Fruit fly (Drosophila melanogaster) Kc167 (cell line): ENCODE data around the gene GlcAT-I.

Experiments
- Myc ChIP-seq: fragments of >200 bp; optimal IDR thresholded peaks from 2 replicates; lab custom pipeline; 2017; ENCODE audit warnings: missing external identifiers
- Sin3A ChIP-seq: fragments of >200 bp; optimal IDR thresholded peaks from 2 replicates; lab custom pipeline; 2018; ENCODE audit warnings: missing external identifiers
- h ChIP-seq: fragments of >200 bp; optimal IDR thresholded peaks from 3 replicates; lab custom pipeline; 2018; ENCODE audit warnings: missing external identifiers
- insv ChIP-seq: fragments of >200 bp; optimal IDR thresholded peaks from 3 replicates; lab custom pipeline; 2018; ENCODE audit warnings: missing external identifiers
- psq ChIP-seq: fragments of >200 bp; optimal IDR thresholded peaks from 2 replicates; lab custom pipeline; 2017; ENCODE audit warnings: missing external identifiers
- ttk ChIP-seq: sonication (Bioruptor generic); optimal IDR thresholded peaks from 2 replicates; lab custom pipeline; 2017; ENCODE audit warnings: missing external identifiers

The GlcAT-I gene

dm6 chrX:4116834-4117736 lies 13.9 kb upstream of the GlcAT-I start, which contains the start of the genes tyf and Tip60:
TSS of gene tyf (plus strand) at chrX:4117020.
TSS of gene Tip60 (minus strand) at chrX:4117487.
- TF ChIP-seq ttk (lab: Kevin White, UChicago) (no peak), h (lab: Kevin White, UChicago) (no peak), Sin3A (lab: Kevin White, UChicago) (no peak), insv (lab: Kevin White, UChicago) (no peak), Myc (lab: Kevin White, UChicago) (no peak), psq (lab: Kevin White, UChicago) (no peak)

dm6 chrX:4119582-4119981 lies 11.4 kb upstream of the GlcAT-I start:
- no peak for TF ChIP-seq ttk (lab: Kevin White, UChicago)
- TF ChIP-seq Myc (lab: Kevin White, UChicago): no peak
- no peak for TF ChIP-seq Sin3A (lab: Kevin White, UChicago)
- no peak for TF ChIP-seq insv (lab: Kevin White, UChicago)
- TF ChIP-seq psq (lab: Kevin White, UChicago): no peak
- TF ChIP-seq h (lab: Kevin White, UChicago): no peak

- TF ChIP-seq Sin3A (lab: Kevin White, UChicago) (no peak), Myc (lab: Kevin White, UChicago) (no peak), insv (lab: Kevin White, UChicago) (no peak)
These were observed 8.0 kb downstream of the GlcAT-I start for dm6 chrX:4139043-4139442.

dm6 chrX:4150989-4151388 lies 20.0 kb downstream of the GlcAT-I start:
- TF ChIP-seq Sin3A (lab: Kevin White, UChicago) (no peak), Myc (lab: Kevin White, UChicago) (no peak), insv (lab: Kevin White, UChicago) (no peak), ttk (lab: Kevin White, UChicago) (no peak), h (lab: Kevin White, UChicago) (no peak), psq (lab: Kevin White, UChicago) (no peak)

- TF ChIP-seq Myc (lab: Kevin White, UChicago): no peak
- TF ChIP-seq h (lab: Kevin White, UChicago): no peak
- TF ChIP-seq insv (lab: Kevin White, UChicago): no peak
- no peak for TF ChIP-seq psq (lab: Kevin White, UChicago)
- no peak for TF ChIP-seq Sin3A (lab: Kevin White, UChicago)
- TF ChIP-seq ttk (lab: Kevin White, UChicago): no peak
These were observed 39.5 kb downstream of the GlcAT-I start for dm6 chrX:4170492-4170891.

dm6 chrX:4172143-4172771 lies 41.2 kb downstream of the GlcAT-I start:
- TF ChIP-seq psq (lab: Kevin White, UChicago): no peak
- TF ChIP-seq ttk (lab: Kevin White, UChicago): no peak
- TF ChIP-seq Sin3A (lab: Kevin White, UChicago): no peak
- TF ChIP-seq Myc (lab: Kevin White, UChicago): no peak
- no peak for TF ChIP-seq insv (lab: Kevin White, UChicago)
- TF ChIP-seq h (lab: Kevin White, UChicago): no peak

- TF ChIP-seq insv (lab: Kevin White, UChicago): no peak
- no peak for TF ChIP-seq Myc (lab: Kevin White, UChicago)
- TF ChIP-seq ttk (lab: Kevin White, UChicago): no peak
- no peak for TF ChIP-seq psq (lab: Kevin White, UChicago)
- no peak for TF ChIP-seq h (lab: Kevin White, UChicago)
- no peak for TF ChIP-seq Sin3A (lab: Kevin White, UChicago)
These were observed 42.4 kb downstream of the GlcAT-I start for dm6 chrX:4173381-4173780.

dm6 chrX:4175805-4176204 lies 44.8 kb downstream of the GlcAT-I start:
- TF ChIP-seq Myc (lab: Kevin White, UChicago) (no peak), psq (lab: Kevin White, UChicago) (no peak), Sin3A (lab: Kevin White, UChicago) (no peak), h (lab: Kevin White, UChicago) (no peak), ttk (lab: Kevin White, UChicago) (no peak), insv (lab: Kevin White, UChicago) (no peak)

dm6 chrX:4177733-4178132 lies 46.7 kb downstream of the GlcAT-I start:
- TF ChIP-seq ttk (lab: Kevin White, UChicago): no peak

- TF ChIP-seq Sin3A (lab: Kevin White, UChicago) (no peak), Myc (lab: Kevin White, UChicago) (no peak), h (lab: Kevin White, UChicago) (no peak), ttk (lab: Kevin White, UChicago) (no peak), psq (lab: Kevin White, UChicago) (no peak), insv (lab: Kevin White, UChicago) (no peak)
These were observed 47.8 kb downstream of the GlcAT-I start for dm6 chrX:4178819-4179218.
